Fruit fly (Drosophila melanogaster) whole organism, embryonic: Measurements from ENCODE around the gene Tango9.
A peak's percentile ranks its signal among the peaks of the same experiment; 100 is the strongest.

Experiments
- Bdp1 ChIP-seq: fragments of 200-800 bp; sonication (Bioruptor generic); optimal IDR thresholded peaks from 3 replicates; lab custom pipeline; 2016; ENCODE audit warnings: missing biosample characterization, missing genetic modification characterization
- CG10959 ChIP-seq: fragments of 200-800 bp; sonication (Bioruptor generic); IDR thresholded peaks from 2 replicates; pipeline ENCODE4 v1.3.6; 2022; ENCODE audit warnings: missing biosample characterization, missing genetic modification characterization
- CG12071 ChIP-seq: fragments of 200-800 bp; sonication (Bioruptor generic); optimal IDR thresholded peaks from 3 replicates; lab custom pipeline; 2018; ENCODE audit warnings: missing biosample characterization, mild to moderate bottlenecking, missing genetic modification characterization
- CG13287 ChIP-seq: fragments of 200-800 bp; sonication (Bioruptor generic); IDR thresholded peaks from 2 replicates; pipeline ENCODE4 v1.3.6; 2022; ENCODE audit warnings: missing biosample characterization, missing genetic modification characterization; ENCODE audit not compliant: partially characterized antibody
- CG15601 ChIP-seq: fragments of 200-800 bp; sonication (Bioruptor generic); optimal IDR thresholded peaks from 3 replicates; lab custom pipeline; 2019; ENCODE audit warnings: missing biosample characterization, mild to moderate bottlenecking, missing genetic modification characterization, moderate library complexity
- CG1602 ChIP-seq: fragments of 200-800 bp; sonication (Bioruptor generic); optimal IDR thresholded peaks from 3 replicates; lab custom pipeline; 2016; ENCODE audit warnings: missing biosample characterization, missing genetic modification characterization
- CG16815 ChIP-seq: fragments of 200-800 bp; sonication (Bioruptor generic); optimal IDR thresholded peaks from 3 replicates; lab custom pipeline; 2017; ENCODE audit warnings: missing biosample characterization, mild to moderate bottlenecking, missing genetic modification characterization
- CG17328 ChIP-seq: fragments of 200-800 bp; sonication (Bioruptor generic); IDR thresholded peaks from 2 replicates; pipeline ENCODE4 v1.3.6; 2022; ENCODE audit warnings: missing biosample characterization, missing genetic modification characterization
- CG17359 ChIP-seq: fragments of 200-800 bp; sonication (Bioruptor generic); optimal IDR thresholded peaks from 3 replicates; lab custom pipeline; 2018; ENCODE audit warnings: missing biosample characterization, mild to moderate bottlenecking, missing genetic modification characterization, moderate library complexity
- CG18011 ChIP-seq: fragments of 200-800 bp; sonication (Bioruptor generic); optimal IDR thresholded peaks from 2 replicates; lab custom pipeline; 2017; ENCODE audit warnings: missing biosample characterization, missing genetic modification characterization, mild to moderate bottlenecking, moderate library complexity, missing genotype
- CG18476 ChIP-seq: fragments of 200-800 bp; sonication (Bioruptor generic); optimal IDR thresholded peaks from 2 replicates; lab custom pipeline; 2016; ENCODE audit warnings: missing biosample characterization, mild to moderate bottlenecking, missing genetic modification characterization
- CG30403 ChIP-seq: fragments of 200-800 bp; sonication (Bioruptor generic); optimal IDR thresholded peaks from 3 replicates; lab custom pipeline; 2016; ENCODE audit warnings: missing biosample characterization, missing genetic modification characterization
- CG31365 ChIP-seq: fragments of 200-800 bp; sonication (Bioruptor generic); optimal IDR thresholded peaks from 2 replicates; lab custom pipeline; 2018; ENCODE audit warnings: missing biosample characterization, mild to moderate bottlenecking, missing genetic modification characterization
- CG32772 ChIP-seq: fragments of 200-800 bp; sonication (Bioruptor generic); IDR thresholded peaks from 2 replicates; pipeline ENCODE4 v1.3.6; 2022; ENCODE audit warnings: missing biosample characterization, missing genetic modification characterization
- CG33213 ChIP-seq: fragments of 200-800 bp; sonication (Bioruptor generic); optimal IDR thresholded peaks from 3 replicates; lab custom pipeline; 2016; ENCODE audit warnings: missing biosample characterization, missing genetic modification characterization
- CG4282 ChIP-seq: fragments of 200-800 bp; sonication (Bioruptor generic); optimal IDR thresholded peaks from 2 replicates; lab custom pipeline; 2016; ENCODE audit warnings: missing biosample characterization, missing genetic modification characterization
- CG4820 ChIP-seq: fragments of 200-800 bp; sonication (Bioruptor generic); optimal IDR thresholded peaks from 3 replicates; lab custom pipeline; 2016; ENCODE audit warnings: missing biosample characterization, missing genetic modification characterization
- CG6654 ChIP-seq: fragments of 200-800 bp; sonication (Bioruptor generic); optimal IDR thresholded peaks from 2 replicates; lab custom pipeline; 2017; ENCODE audit warnings: missing biosample characterization, mild to moderate bottlenecking, missing genetic modification characterization
- CG7357 ChIP-seq: fragments of 200-800 bp; sonication (Bioruptor generic); IDR thresholded peaks from 3 replicates; pipeline ENCODE4 v1.3.6; 2022; ENCODE audit warnings: missing biosample characterization, missing genetic modification characterization
- CkIIα-i1 ChIP-seq: fragments of 200-800 bp; sonication (Bioruptor generic); IDR thresholded peaks from 2 replicates; pipeline ENCODE4 v1.3.6; 2022; ENCODE audit warnings: missing biosample characterization, missing genetic modification characterization
- Dip3 ChIP-seq: fragments of 200-800 bp; sonication (Bioruptor generic); optimal IDR thresholded peaks from 3 replicates; lab custom pipeline; 2016; ENCODE audit warnings: missing biosample characterization, missing genetic modification characterization
- Fer2 ChIP-seq: fragments of 200-800 bp; sonication (Bioruptor generic); optimal IDR thresholded peaks from 2 replicates; lab custom pipeline; 2018; ENCODE audit warnings: missing biosample characterization, mild to moderate bottlenecking, missing genetic modification characterization, moderate library complexity
- H15 ChIP-seq: fragments of 200-800 bp; sonication (Bioruptor generic); IDR thresholded peaks from 3 replicates; pipeline ENCODE4 v1.3.6; 2022; ENCODE audit warnings: missing biosample characterization, missing genetic modification characterization
- HLH54F ChIP-seq: fragments of 200-800 bp; sonication (Bioruptor generic); optimal IDR thresholded peaks from 3 replicates; lab custom pipeline; 2016; ENCODE audit warnings: missing biosample characterization, missing genetic modification characterization
- HmgZ ChIP-seq: fragments of 200-800 bp; sonication (Bioruptor generic); optimal IDR thresholded peaks from 2 replicates; lab custom pipeline; 2018; ENCODE audit warnings: missing biosample characterization, mild to moderate bottlenecking, missing genetic modification characterization
- Myb ChIP-seq: fragments of 200-800 bp; sonication (Bioruptor generic); optimal IDR thresholded peaks from 2 replicates; lab custom pipeline; 2016; ENCODE audit warnings: missing biosample characterization, missing genetic modification characterization
- Oli ChIP-seq: fragments of 200-800 bp; sonication (Bioruptor generic); optimal IDR thresholded peaks from 2 replicates; lab custom pipeline; 2018; ENCODE audit warnings: missing biosample characterization, mild to moderate bottlenecking, missing genetic modification characterization, moderate library complexity
- Side ChIP-seq: fragments of 200-800 bp; sonication (Bioruptor generic); optimal IDR thresholded peaks from 2 replicates; lab custom pipeline; 2016; ENCODE audit warnings: missing biosample characterization, missing genetic modification characterization
- Sox102F ChIP-seq: fragments of 200-800 bp; sonication (Bioruptor generic); optimal IDR thresholded peaks from 2 replicates; lab custom pipeline; 2018; ENCODE audit warnings: missing biosample characterization, mild to moderate bottlenecking, missing genetic modification characterization, moderate library complexity
- Ssrp ChIP-seq: fragments of 200-800 bp; sonication (Bioruptor generic); optimal IDR thresholded peaks from 2 replicates; lab custom pipeline; 2018; ENCODE audit warnings: missing biosample characterization, mild to moderate bottlenecking, missing genetic modification characterization, moderate library complexity
- bbx ChIP-seq: fragments of 200-800 bp; sonication (Bioruptor generic); IDR thresholded peaks from 2 replicates; pipeline ENCODE4 v1.3.6; 2022; ENCODE audit warnings: missing biosample characterization, missing genetic modification characterization; ENCODE audit not compliant: partially characterized antibody
- cas ChIP-seq: fragments of 200-800 bp; sonication (Bioruptor generic); IDR thresholded peaks from 2 replicates; pipeline ENCODE4 v1.3.6; 2022; ENCODE audit warnings: missing biosample characterization, missing genetic modification characterization
- caup ChIP-seq: fragments of 200-800 bp; sonication (Bioruptor generic); optimal IDR thresholded peaks from 3 replicates; lab custom pipeline; 2017; ENCODE audit warnings: missing biosample characterization, mild to moderate bottlenecking, missing genetic modification characterization, moderate library complexity; ENCODE audit not compliant: severe bottlenecking
- crc ChIP-seq: fragments of 200-800 bp; sonication (Bioruptor generic); optimal IDR thresholded peaks from 2 replicates; lab custom pipeline; 2016; ENCODE audit warnings: missing biosample characterization, missing genetic modification characterization
- dati ChIP-seq: fragments of 200-800 bp; sonication (Bioruptor generic); IDR thresholded peaks from 2 replicates; pipeline ENCODE4 v1.3.6; 2022; ENCODE audit warnings: missing biosample characterization, missing genetic modification characterization
- disco-r ChIP-seq: fragments of 200-800 bp; sonication (Bioruptor generic); optimal IDR thresholded peaks from 2 replicates; lab custom pipeline; 2016; ENCODE audit warnings: missing biosample characterization, missing genetic modification characterization
- emc ChIP-seq: fragments of 200-800 bp; sonication (Bioruptor generic); optimal IDR thresholded peaks from 2 replicates; lab custom pipeline; 2016; ENCODE audit warnings: missing biosample characterization, missing genetic modification characterization
- eyg ChIP-seq: fragments of 200-800 bp; sonication (Bioruptor generic); optimal IDR thresholded peaks from 3 replicates; lab custom pipeline; 2016; ENCODE audit warnings: missing biosample characterization, missing genetic modification characterization
- fd3F ChIP-seq: fragments of 200-800 bp; sonication (Bioruptor generic); optimal IDR thresholded peaks from 2 replicates; lab custom pipeline; 2018; ENCODE audit warnings: missing biosample characterization, mild to moderate bottlenecking, missing genetic modification characterization, moderate library complexity
- grn ChIP-seq: fragments of 200-800 bp; sonication (Bioruptor generic); optimal IDR thresholded peaks from 3 replicates; lab custom pipeline; 2017; ENCODE audit warnings: missing biosample characterization, missing genetic modification characterization
- gsb-n ChIP-seq: fragments of 200-800 bp; sonication (Bioruptor generic); optimal IDR thresholded peaks from 3 replicates; lab custom pipeline; 2018; ENCODE audit warnings: missing biosample characterization, mild to moderate bottlenecking, missing genetic modification characterization
- jumu ChIP-seq: fragments of 200-800 bp; sonication (Bioruptor generic); optimal IDR thresholded peaks from 3 replicates; lab custom pipeline; 2016; ENCODE audit warnings: missing biosample characterization, missing genetic modification characterization
- lmd ChIP-seq: fragments of 200-800 bp; sonication (Bioruptor generic); IDR thresholded peaks from 2 replicates; pipeline ENCODE4 v1.3.6; 2022; ENCODE audit warnings: missing biosample characterization, missing genetic modification characterization
- nerfin-2 ChIP-seq: fragments of 200-800 bp; sonication (Bioruptor generic); IDR thresholded peaks from 2 replicates; pipeline ENCODE4 v1.3.6; 2022; ENCODE audit warnings: missing biosample characterization, missing genetic modification characterization; ENCODE audit not compliant: partially characterized antibody
- peb ChIP-seq: fragments of 200-800 bp; sonication (Bioruptor generic); IDR thresholded peaks from 2 replicates; pipeline ENCODE4 v1.3.6; 2022; ENCODE audit warnings: missing biosample characterization, missing genetic modification characterization
- pita ChIP-seq: fragments of 200-800 bp; sonication (Bioruptor generic); optimal IDR thresholded peaks from 2 replicates; lab custom pipeline; 2017; ENCODE audit warnings: missing biosample characterization, mild to moderate bottlenecking, missing genetic modification characterization
- prd ChIP-seq, 3 experiments: fragments of >200 bp in 2 of 3; fragments of 200-800 bp in 1 of 3; sonication (Bioruptor generic) in 1 of 3; optimal IDR thresholded peaks in 2 of 3; IDR thresholded peaks in 1 of 3; 2 replicates in 2 of 3; 3 replicates in 1 of 3; pipeline versions ENCODE4 v1.3.6 to Lab custom; 2017 to 2022; ENCODE audit warnings: missing biosample characterization in 1 of 3, missing genetic modification characterization in 1 of 3
- pum ChIP-seq: fragments of 200-800 bp; sonication (Bioruptor generic); optimal IDR thresholded peaks from 2 replicates; lab custom pipeline; 2016; ENCODE audit warnings: missing biosample characterization, missing genetic modification characterization
- ranshi ChIP-seq: fragments of 200-800 bp; sonication (Bioruptor generic); IDR thresholded peaks from 2 replicates; pipeline ENCODE4 v1.3.6; 2022; ENCODE audit warnings: missing biosample characterization, missing genetic modification characterization
- sr ChIP-seq: fragments of 200-800 bp; sonication (Bioruptor generic); IDR thresholded peaks from 3 replicates; pipeline ENCODE4 v1.3.6; 2022; ENCODE audit warnings: missing biosample characterization, missing genetic modification characterization

Tango9 gene

dm6 chr3R:11962739-11963214, 11.9 kb downstream of the Tango9 start, which contains the start of the genes CG3281 and aurA (continued):
- peak; percentile 65 for TF ChIP-seq Dip3 (GFP tag; lab: Kevin White, UChicago)
- peak; percentile 97 for TF ChIP-seq CG13287 (GFP tag; lab: Robert Waterston, UW)
- no peak for TF ChIP-seq CG10959 (GFP tag; lab: Robert Waterston, UW)
- TF ChIP-seq CG4282 (GFP tag; lab: Kevin White, UChicago), result peak; percentile 36
- TF ChIP-seq CkIIα-i1, result no peak
- TF ChIP-seq CG31365 (tag; lab: Kevin White, UChicago), result no peak
- TF ChIP-seq CG17328 (GFP tag; lab: Robert Waterston, UW), result 0 out of 2 replicates have a peak, but pooled peaks have one; percentile 5
- TF ChIP-seq CG18476 (GFP tag; lab: Kevin White, UChicago), result peak; percentile 53
- TF ChIP-seq CG15601 (tag; lab: Kevin White, UChicago), result peak; percentile 57
- TF ChIP-seq eyg (GFP tag; lab: Kevin White, UChicago), result peak; percentile 38
- TF ChIP-seq gsb-n, result peak; percentile 67
- TF ChIP-seq bbx (GFP tag; lab: Robert Waterston, UW), result peak; percentile 92
- TF ChIP-seq pita (GFP tag; lab: Kevin White, UChicago), result no peak
- peak; percentile 66 for TF ChIP-seq HmgZ (tag; lab: Kevin White, UChicago)
- TF ChIP-seq grn (GFP tag; lab: Kevin White, UChicago), result peak; percentile 92
- TF ChIP-seq CG32772, result 0 out of 2 replicates have a peak, but pooled peaks have one; percentile 31
- TF ChIP-seq CG6654 (GFP tag; lab: Kevin White, UChicago), result no peak
- peak; percentile 39 for TF ChIP-seq fd3F
- TF ChIP-seq disco-r (GFP tag; lab: Kevin White, UChicago), result peak; percentile 42
- TF ChIP-seq HLH54F (GFP tag; lab: Kevin White, UChicago), result peak; percentile 80
- TF ChIP-seq sr (GFP tag; lab: Robert Waterston, UW), result no peak
- no peak for TF ChIP-seq peb (GFP tag; lab: Robert Waterston, UW)
- TF ChIP-seq pum, result peak; percentile 79
- peak; percentile 68 for TF ChIP-seq crc (GFP tag; lab: Kevin White, UChicago)
- peak; percentile 87 for TF ChIP-seq jumu (GFP tag; lab: Kevin White, UChicago)
- peak; percentile 91; the same call in 1 of the 2 replicates for TF ChIP-seq nerfin-2
- peak; percentile 70 for TF ChIP-seq CG33213 (GFP tag; lab: Kevin White, UChicago)
- TF ChIP-seq Bdp1, result peak; percentile 47
- peak; percentile 25; the same call in 1 of the 2 replicates for TF ChIP-seq ranshi (GFP tag; lab: Robert Waterston, UW)
- TF ChIP-seq prd (optimal IDR thresholded peaks at IDR 0.05; lab: Kevin White, UChicago), result no peak
- TF ChIP-seq prd (GFP tag; IDR thresholded peaks at IDR 0.05; lab: Robert Waterston, UW), result peak; percentile 74
- peak; percentile 89 for TF ChIP-seq CG30403 (GFP tag; lab: Kevin White, UChicago)
- TF ChIP-seq CG4820 (GFP tag; lab: Kevin White, UChicago), result peak; percentile 54
- TF ChIP-seq CG12071 (GFP tag; lab: Kevin White, UChicago), result no peak
- TF ChIP-seq CG16815 (GFP tag; lab: Kevin White, UChicago), result peak; percentile 64
- TF ChIP-seq Fer2, result peak; percentile 67
- peak; percentile 46; the same call in 1 of the 2 replicates for TF ChIP-seq cas (GFP tag; lab: Robert Waterston, UW)
- TF ChIP-seq lmd, result peak; percentile 60; the same call in 1 of the 2 replicates
- peak; percentile 59; the same call in 1 of the 3 replicates for TF ChIP-seq CG7357 (GFP tag; lab: Robert Waterston, UW)
- peak; percentile 60 for TF ChIP-seq CG17359 (tag; lab: Kevin White, UChicago)
- peak; percentile 73 for TF ChIP-seq emc (GFP tag; lab: Kevin White, UChicago)
- TF ChIP-seq Myb (GFP tag; lab: Kevin White, UChicago), result peak; percentile 89
- TF ChIP-seq H15 (GFP tag; lab: Robert Waterston, UW), result peak; percentile 38; the same call in 1 of the 3 replicates
- TF ChIP-seq Oli, result peak; percentile 44
- TF ChIP-seq Ssrp (tag; lab: Kevin White, UChicago), result peak; percentile 43
- peak; percentile 78 for TF ChIP-seq CG1602
- no peak for TF ChIP-seq dati
- TF ChIP-seq CG18011 (GFP tag; lab: Kevin White, UChicago), result peak; percentile 47
- no peak for TF ChIP-seq Sox102F (GFP tag; lab: Kevin White, UChicago)
- peak; percentile 72 for TF ChIP-seq Side (GFP tag; lab: Kevin White, UChicago)
- no peak for TF ChIP-seq caup (GFP tag; lab: Kevin White, UChicago)
